Worm (Caenorhabditis elegans) whole organism, early embryonic: ENCODE results near the gene col-108.

Experiments used
- ama-1 ChIP-seq: fragments of 150-350 bp; optimal IDR thresholded peaks from 2 replicates; lab custom pipeline; 2014
- sea-1 ChIP-seq: fragments of 200-800 bp; sonication (Bioruptor generic); conservative IDR thresholded peaks from 2 replicates; pipeline ENCODE4 v1.3.6; 2022; ENCODE audit warnings: missing genetic modification characterization, missing compliant biosample characterization

DNA sequence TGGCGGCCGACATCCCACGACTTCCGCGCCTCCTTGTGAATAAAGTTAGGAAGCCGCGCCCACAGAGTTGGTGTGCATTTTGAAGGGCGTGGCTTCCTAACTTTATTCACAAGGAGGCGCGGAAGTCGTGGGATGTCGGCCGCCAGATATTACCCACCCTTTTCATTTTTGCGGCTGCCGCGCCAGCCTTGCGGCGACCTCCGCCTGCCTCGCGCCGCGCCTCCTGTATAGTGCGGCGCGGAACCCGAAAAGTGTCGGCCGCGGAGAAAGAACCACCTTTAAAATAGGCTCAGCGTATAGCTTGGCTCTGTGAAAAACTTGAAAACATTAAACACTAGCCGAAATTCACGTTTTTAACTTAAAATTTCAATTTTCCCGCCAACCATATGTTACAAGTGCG lies 4.9 kb upstream of the col-108 start:
- TF ChIP-seq ama-1 (lab: Kevin White, UChicago) (no peak), sea-1 (GFP tag; lab: Robert Waterston, UW) (no peak)
